Worm (Caenorhabditis elegans): ENCODE results near the gene F10E7.1.
"Not testable (repeated sequence)": the region's sequence is repeated elsewhere in the genome, so short reads cannot be mapped to it uniquely, and the experiment has no call there.

Gene F10E7.1

DNA sequence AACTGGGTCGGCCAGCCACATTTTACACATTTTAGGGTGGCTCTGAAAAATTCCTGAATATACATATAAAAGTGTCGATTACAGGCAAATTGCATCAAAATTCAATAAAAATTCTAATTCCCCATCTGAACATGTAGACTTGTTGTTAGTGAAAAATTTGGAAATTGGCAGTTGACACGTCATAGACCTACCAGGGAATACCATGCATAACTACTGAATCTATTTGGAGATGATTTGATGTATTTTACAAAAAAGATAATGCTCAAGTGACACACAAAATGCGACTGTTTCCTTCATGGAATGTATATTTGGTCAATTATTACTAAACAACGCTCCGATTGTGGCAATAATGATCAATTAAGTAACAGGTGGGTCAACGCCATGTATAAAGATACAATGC is at the start of gene F10E7.1:
TSS of gene F10E7.1 (plus strand) at position 301 of the 400 bp plus-strand sequence.
- TF ChIP-seq unc-62 (GFP tag; optimal IDR thresholded peaks at IDR 0.05) (no peak), nhr-43 (tag; optimal IDR thresholded peaks at IDR 0.05; ENCODE audit: poor library complexity, severe bottlenecking) (no peak), sea-2 (GFP tag; optimal IDR thresholded peaks at IDR 0.05) (no peak), nhr-25 (tag; optimal IDR thresholded peaks at IDR 0.05) (no peak), nfya-1 (tag; optimal IDR thresholded peaks at IDR 0.05; ENCODE audit: insufficient read depth) (no peak), jun-1 (tag; optimal IDR thresholded peaks at IDR 0.05) (no peak), mdl-1 (tag; optimal IDR thresholded peaks at IDR 0.05) (no peak), nhr-77 (tag; optimal IDR thresholded peaks at IDR 0.05) (no peak), pqm-1 (tag; optimal IDR thresholded peaks at IDR 0.05) (no peak), tbx-2 (tag; optimal IDR thresholded peaks at IDR 0.05) (no peak), lsy-12 (tag; optimal IDR thresholded peaks at IDR 0.05) (no peak), fkh-10 (GFP tag; optimal IDR thresholded peaks at IDR 0.05) (no peak), unc-39 (tag; optimal IDR thresholded peaks at IDR 0.05) (no peak)

ce11 chrII:7084021-7084420 is 42.5 kb upstream of the F10E7.1 start, which contains the start of the genes T02G5.14 and T02G5.15:
Gene T02G5.14 (plus strand): TSS chrII:7084321.
Gene T02G5.15 (plus strand): TSS chrII:7084321.
- not testable (repeated sequence) for TF ChIP-seq nhr-67, lsy-12, skn-1 (tag; optimal IDR thresholded peaks at IDR 0.05)

- TF ChIP-seq egl-5 (tag; optimal IDR thresholded peaks at IDR 0.05) (peak; percentile 31), pqm-1 (tag; optimal IDR thresholded peaks at IDR 0.05) (no peak), nhr-25 (tag; optimal IDR thresholded peaks at IDR 0.05) (peak; percentile 71)
These were observed 36.5 kb upstream of the F10E7.1 start for ce11 chrII:7090085-7090484.

DNA sequence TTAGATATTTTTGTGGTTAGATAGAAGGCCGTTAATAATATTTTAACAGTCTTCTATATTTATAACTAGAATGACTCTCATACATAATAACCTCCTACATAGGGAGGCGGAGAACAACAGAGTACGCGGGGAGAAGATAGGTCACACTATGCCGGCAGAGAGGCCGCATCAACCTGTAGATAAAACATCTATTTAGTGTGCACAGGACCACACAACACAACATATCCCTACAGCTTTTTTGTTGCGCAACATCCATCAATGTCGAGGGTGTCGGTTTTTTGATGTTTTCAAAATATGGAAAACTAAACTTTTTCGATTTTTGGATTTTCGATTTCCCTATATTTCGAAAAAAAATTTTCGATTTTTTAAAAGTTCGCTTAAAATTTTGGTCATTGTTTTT is 35.7 kb upstream of the F10E7.1 start:
- TF ChIP-seq unc-39 (tag; optimal IDR thresholded peaks at IDR 0.05) (no peak), nhr-237 (tag; optimal IDR thresholded peaks at IDR 0.05) (no peak), skn-1 (tag; optimal IDR thresholded peaks at IDR 0.05) (no peak), tbx-2 (tag; optimal IDR thresholded peaks at IDR 0.05) (no peak), R02D3.7 (tag; optimal IDR thresholded peaks at IDR 0.05) (no peak), ceh-9 (tag; optimal IDR thresholded peaks at IDR 0.05) (no peak), nfya-1 (tag; optimal IDR thresholded peaks at IDR 0.05; ENCODE audit: insufficient read depth) (no peak)

- TF ChIP-seq fkh-2 (tag; optimal IDR thresholded peaks at IDR 0.05) (no peak), fos-1 (tag; optimal IDR thresholded peaks at IDR 0.05) (no peak), ZK546.5 (tag; optimal IDR thresholded peaks at IDR 0.05) (no peak), R02D3.7 (tag; optimal IDR thresholded peaks at IDR 0.05) (no peak), lsy-12 (tag; optimal IDR thresholded peaks at IDR 0.05) (no peak), ceh-28 (tag; optimal IDR thresholded peaks at IDR 0.05) (no peak), ceh-9 (tag; optimal IDR thresholded peaks at IDR 0.05) (no peak), nhr-28 (tag; optimal IDR thresholded peaks at IDR 0.05) (no peak), nhr-25 (tag; optimal IDR thresholded peaks at IDR 0.05) (no peak), nhr-12 (tag; optimal IDR thresholded peaks at IDR 0.05) (no peak), mml-1 (tag; optimal IDR thresholded peaks at IDR 0.05) (no peak), skn-1 (tag; optimal IDR thresholded peaks at IDR 0.05) (no peak), egl-5 (tag; optimal IDR thresholded peaks at IDR 0.05) (no peak), pqm-1 (tag; optimal IDR thresholded peaks at IDR 0.05) (no peak), pha-4 (tag; optimal IDR thresholded peaks at IDR 0.05) (no peak), unc-39 (tag; optimal IDR thresholded peaks at IDR 0.05) (no peak)
These were observed 33.2 kb upstream of the F10E7.1 start, which contains the start of gene T02G5.3 for ce11 chrII:7093339-7093821. Gene T02G5.3 (plus strand): TSS chrII:7093389.

DNA sequence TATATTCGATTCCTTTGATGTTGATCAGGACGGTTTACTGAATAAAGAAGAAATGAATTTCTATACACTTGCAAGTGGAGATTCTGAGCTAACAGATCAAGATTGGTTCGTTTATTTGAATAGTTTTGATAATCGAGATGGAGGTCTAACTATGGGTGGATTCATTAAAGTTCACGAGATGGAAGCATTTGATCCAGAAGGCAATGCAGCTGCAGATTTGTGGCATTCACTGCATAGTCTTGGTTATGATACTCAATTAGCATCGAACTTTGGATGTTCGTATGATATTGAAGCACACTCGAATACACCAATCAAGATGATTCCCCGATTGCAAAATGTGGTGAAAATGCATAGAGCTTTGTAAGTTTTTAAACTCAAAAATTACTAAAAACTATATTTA is 30.6 kb upstream of the F10E7.1 start:
- no peak for TF ChIP-seq R02D3.7 (tag; optimal IDR thresholded peaks at IDR 0.05)
- no peak for TF ChIP-seq elt-3 (tag; optimal IDR thresholded peaks at IDR 0.05)

ce11 chrII:7098578-7098977 is 28.0 kb upstream of the F10E7.1 start, which contains the start of gene mct-5:
Gene mct-5 (minus strand): TSS chrII:7098593.
- TF ChIP-seq nfya-1 (tag; optimal IDR thresholded peaks at IDR 0.05; ENCODE audit: insufficient read depth) (no peak), ZK546.5 (tag; optimal IDR thresholded peaks at IDR 0.05) (no peak), nhr-77 (tag; optimal IDR thresholded peaks at IDR 0.05) (no peak), zag-1 (tag; optimal IDR thresholded peaks at IDR 0.05) (no peak), jun-1 (tag; optimal IDR thresholded peaks at IDR 0.05) (no peak)

Measured in whole organism, L3 larva.